Worm (Caenorhabditis elegans) whole organism, mixed stage, embryonic: ENCODE data around the gene M7.7.

Experiments used
- M03D4.4 ChIP-seq: sonication (generic microtip); optimal IDR thresholded peaks from 2 replicates; lab custom pipeline; 2017; ENCODE audit warnings: mild to moderate bottlenecking, missing genetic modification characterization, missing compliant biosample characterization
- bed-3 ChIP-seq: fragments of 200-800 bp; sonication (Bioruptor generic); optimal IDR thresholded peaks from 3 replicates; lab custom pipeline; 2018; ENCODE audit warnings: mild to moderate bottlenecking, missing genetic modification characterization, moderate library complexity, missing compliant biosample characterization
- blmp-1 ChIP-seq: fragments of 150-350 bp; optimal IDR thresholded peaks from 2 replicates; lab custom pipeline; 2014; ENCODE audit warnings: missing biosample characterization, missing genetic modification characterization
- ceh-39 ChIP-seq: fragments of 150-350 bp; optimal IDR thresholded peaks from 2 replicates; lab custom pipeline; 2014; ENCODE audit warnings: missing biosample characterization, missing genetic modification characterization
- ceh-43 ChIP-seq: fragments of 200-800 bp; sonication (Bioruptor generic); optimal IDR thresholded peaks from 2 replicates; lab custom pipeline; 2018; ENCODE audit warnings: mild to moderate bottlenecking, missing genetic modification characterization, moderate library complexity, missing compliant biosample characterization
- ceh-83 ChIP-seq: fragments of 200-800 bp; sonication (Bioruptor generic); optimal IDR thresholded peaks from 2 replicates; lab custom pipeline; 2018; ENCODE audit warnings: mild to moderate bottlenecking, missing genetic modification characterization, missing compliant biosample characterization
- ces-1 ChIP-seq: fragments of 150-350 bp; optimal IDR thresholded peaks from 2 replicates; lab custom pipeline; 2014; ENCODE audit warnings: missing biosample characterization, missing genetic modification reagents, missing genetic modification characterization
- cnd-1 ChIP-seq: fragments of 200-800 bp; sonication (Bioruptor generic); optimal IDR thresholded peaks from 2 replicates; lab custom pipeline; 2018; ENCODE audit warnings: mild to moderate bottlenecking, missing genetic modification characterization, missing compliant biosample characterization
- elt-3 ChIP-seq: fragments of 150-350 bp; optimal IDR thresholded peaks from 2 replicates; lab custom pipeline; 2014; ENCODE audit warnings: missing biosample characterization, missing genetic modification characterization
- flh-1 ChIP-seq: fragments of 200-800 bp; sonication (Bioruptor generic); optimal IDR thresholded peaks from 2 replicates; lab custom pipeline; 2018; ENCODE audit warnings: mild to moderate bottlenecking, missing genetic modification characterization, moderate library complexity, missing compliant biosample characterization
- ham-2 ChIP-seq: fragments of 200-800 bp; sonication (Bioruptor generic); optimal IDR thresholded peaks from 2 replicates; lab custom pipeline; 2018; ENCODE audit warnings: mild to moderate bottlenecking, missing genetic modification characterization, missing compliant biosample characterization
- lin-13 ChIP-seq: fragments of 150-350 bp; optimal IDR thresholded peaks from 2 replicates; lab custom pipeline; 2014; ENCODE audit warnings: missing biosample characterization, missing genetic modification characterization
- mab-5 ChIP-seq: fragments of 150-350 bp; optimal IDR thresholded peaks from 2 replicates; lab custom pipeline; 2014; ENCODE audit warnings: missing biosample characterization, missing genetic modification characterization
- mep-1 ChIP-seq: fragments of 150-350 bp; optimal IDR thresholded peaks from 2 replicates; lab custom pipeline; 2017; ENCODE audit warnings: missing biosample characterization, missing genetic modification reagents, missing genetic modification characterization, inconsistent platforms
- mls-2 ChIP-seq: sonication (generic microtip); optimal IDR thresholded peaks from 2 replicates; lab custom pipeline; 2016; ENCODE audit warnings: mild to moderate bottlenecking, missing genetic modification characterization, moderate library complexity, missing compliant biosample characterization
- nhr-12 ChIP-seq: fragments of 150-350 bp; optimal IDR thresholded peaks from 2 replicates; lab custom pipeline; 2014; ENCODE audit warnings: missing biosample characterization, missing genetic modification characterization
- nhr-237 ChIP-seq: fragments of 150-350 bp; optimal IDR thresholded peaks from 2 replicates; lab custom pipeline; 2014; ENCODE audit warnings: missing biosample characterization, missing genetic modification characterization
- nhr-28 ChIP-seq: fragments of 150-350 bp; optimal IDR thresholded peaks from 2 replicates; lab custom pipeline; 2014; ENCODE audit warnings: missing biosample characterization, missing genetic modification characterization
- nhr-76 ChIP-seq: sonication (generic microtip); optimal IDR thresholded peaks from 2 replicates; lab custom pipeline; 2017; ENCODE audit warnings: missing biosample characterization, missing genetic modification characterization
- sem-2 ChIP-seq: fragments of 200-800 bp; sonication (Bioruptor generic); optimal IDR thresholded peaks from 2 replicates; lab custom pipeline; 2018; ENCODE audit warnings: mild to moderate bottlenecking, missing genetic modification characterization, missing compliant biosample characterization
- sptf-1 ChIP-seq: sonication (generic microtip); optimal IDR thresholded peaks from 2 replicates; lab custom pipeline; 2017; ENCODE audit warnings: mild to moderate bottlenecking, missing genetic modification characterization, moderate library complexity, missing compliant biosample characterization
- tbx-8 ChIP-seq: fragments of 200-800 bp; sonication (Bioruptor generic); optimal IDR thresholded peaks from 2 replicates; lab custom pipeline; 2018; ENCODE audit warnings: mild to moderate bottlenecking, missing genetic modification characterization, moderate library complexity, missing compliant biosample characterization
- unc-39 ChIP-seq: fragments of 150-350 bp; optimal IDR thresholded peaks from 2 replicates; lab custom pipeline; 2014; ENCODE audit warnings: missing biosample characterization, missing genetic modification characterization
- unc-62 ChIP-seq: fragments of 150-350 bp; optimal IDR thresholded peaks from 2 replicates; lab custom pipeline; 2014; ENCODE audit warnings: missing biosample characterization, missing genetic modification reagents, missing genetic modification characterization
- zip-8 ChIP-seq: fragments of 150-350 bp; optimal IDR thresholded peaks from 2 replicates; lab custom pipeline; 2014; ENCODE audit warnings: missing biosample characterization, missing genetic modification characterization
- ztf-11 ChIP-seq: fragments of 150-350 bp; optimal IDR thresholded peaks from 2 replicates; lab custom pipeline; 2014; ENCODE audit warnings: missing biosample characterization, missing genetic modification characterization

Gene M7.7

DNA sequence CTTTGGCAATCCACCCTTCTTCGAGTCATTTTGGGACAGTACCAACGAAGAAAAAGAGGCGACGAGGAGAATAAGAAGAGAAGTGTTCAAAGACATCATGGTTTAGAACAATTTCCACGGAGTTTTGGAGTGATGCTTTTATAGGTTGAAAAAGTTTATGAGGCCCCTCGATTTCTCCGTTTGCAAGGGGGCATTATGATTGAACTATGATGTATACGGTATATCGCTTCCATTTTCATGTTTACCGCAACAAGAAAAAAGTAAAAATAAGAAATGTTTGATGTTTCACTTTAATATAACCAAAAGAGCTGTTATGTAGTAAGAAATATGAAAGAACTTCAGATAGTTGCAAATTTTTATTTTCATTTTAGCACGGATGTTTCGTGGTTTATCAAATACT, 11.8 kb downstream of the M7.7 start, which contains the start of gene srlf-18:
Gene srlf-18 (minus strand): TSS at position 101 of the 400 bp plus-strand sequence.
- TF ChIP-seq unc-39 (tag; lab: Kevin White, UChicago) (no peak), mls-2 (tag; lab: Kevin White, UChicago) (no peak), nhr-28 (tag; lab: Kevin White, UChicago) (no peak), ztf-11 (tag; lab: Kevin White, UChicago) (no peak), sem-2 (no peak), cnd-1 (tag; lab: Kevin White, UChicago) (no peak), mep-1 (tag; lab: Kevin White, UChicago) (no peak), ceh-39 (tag; lab: Kevin White, UChicago) (no peak), M03D4.4 (no peak), elt-3 (tag; lab: Kevin White, UChicago) (no peak), zip-8 (tag; lab: Kevin White, UChicago) (no peak), ces-1 (no peak), mab-5 (tag; lab: Kevin White, UChicago) (no peak), bed-3 (GFP tag; lab: Kevin White, UChicago) (no peak), nhr-237 (tag; lab: Kevin White, UChicago) (no peak)

DNA sequence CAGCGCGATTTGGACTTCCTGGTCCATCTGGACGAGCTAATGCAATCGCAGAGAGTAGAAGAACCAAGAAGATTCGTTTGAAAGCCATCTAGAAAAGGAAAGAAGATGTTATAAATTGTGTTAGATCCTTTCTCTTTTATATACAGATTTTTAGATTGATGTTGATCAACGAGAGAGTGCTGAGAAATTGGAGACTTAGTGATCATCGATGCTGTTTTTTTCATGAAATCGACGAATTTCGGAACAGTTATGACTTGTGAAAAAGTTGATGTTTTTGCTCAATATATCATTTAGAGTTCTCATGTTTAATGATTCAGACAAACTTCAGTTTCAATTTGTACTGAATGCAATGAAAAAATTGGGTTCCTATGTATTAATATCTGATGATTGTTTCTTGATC, 13.0 kb downstream of the M7.7 start, which contains the start of gene srlf-17:
Gene srlf-17 (minus strand): TSS at position 101 of the 400 bp plus-strand sequence.
- TF ChIP-seq tbx-8 (GFP tag; lab: Kevin White, UChicago) (no peak), sem-2 (no peak), nhr-28 (tag; lab: Kevin White, UChicago) (no peak), elt-3 (tag; lab: Kevin White, UChicago) (no peak), flh-1 (GFP tag; lab: Kevin White, UChicago) (no peak), ceh-39 (tag; lab: Kevin White, UChicago) (no peak), ham-2 (GFP tag; lab: Kevin White, UChicago) (no peak), bed-3 (GFP tag; lab: Kevin White, UChicago) (no peak)

DNA sequence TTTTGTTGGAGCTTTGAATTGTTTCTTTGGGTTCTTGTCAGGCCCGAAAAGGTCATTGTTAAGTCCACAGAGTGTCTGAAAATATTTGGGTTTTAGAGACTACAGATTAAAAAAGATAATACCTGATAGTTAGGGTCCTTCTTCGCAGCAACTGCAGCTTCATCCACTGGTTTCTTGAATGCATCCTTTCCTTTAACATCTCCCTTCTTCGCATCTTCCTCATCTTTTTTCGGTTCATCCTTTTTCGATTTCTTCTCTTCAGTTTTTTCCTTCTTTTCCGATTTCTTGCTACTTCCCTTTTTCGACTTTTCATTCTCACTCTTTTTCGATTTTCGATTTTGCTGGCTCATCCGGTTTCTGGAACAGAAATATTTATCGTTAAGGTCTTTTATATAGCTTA, 13.9 kb downstream of the M7.7 start:
- TF ChIP-seq zip-8 (tag; lab: Kevin White, UChicago), result no peak
- no peak for TF ChIP-seq ceh-39 (tag; lab: Kevin White, UChicago)
- no peak for TF ChIP-seq ztf-11 (tag; lab: Kevin White, UChicago)
- no peak for TF ChIP-seq mab-5 (tag; lab: Kevin White, UChicago)

DNA sequence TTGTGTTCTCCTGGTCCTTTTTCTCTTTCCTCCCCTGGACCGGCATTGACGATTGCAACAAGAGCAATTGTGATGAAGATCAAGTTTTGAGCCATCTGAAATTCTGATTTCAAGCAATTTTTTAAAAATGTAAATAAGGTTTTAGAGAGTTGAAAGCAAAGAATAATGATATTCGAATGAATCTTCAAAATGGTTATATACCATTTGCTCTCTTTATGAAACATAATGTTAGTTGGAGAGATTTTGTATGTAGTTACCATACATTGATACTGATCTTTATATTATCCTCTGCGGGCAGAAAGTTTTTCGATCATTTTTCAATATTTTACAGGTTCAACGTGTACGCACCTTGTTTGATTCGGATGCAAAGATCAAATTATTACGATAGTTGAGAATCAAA, 16.1 kb downstream of the M7.7 start, which contains the start of gene srlf-24:
Gene srlf-24 (minus strand): TSS at position 101 of the 400 bp plus-strand sequence.
- TF ChIP-seq nhr-12 (no peak), ceh-39 (tag; lab: Kevin White, UChicago) (no peak), mab-5 (tag; lab: Kevin White, UChicago) (no peak), lin-13 (tag; lab: Kevin White, UChicago) (no peak), nhr-28 (tag; lab: Kevin White, UChicago) (no peak), mls-2 (tag; lab: Kevin White, UChicago) (no peak), M03D4.4 (no peak), bed-3 (GFP tag; lab: Kevin White, UChicago) (no peak), blmp-1 (tag; lab: Kevin White, UChicago) (no peak), ces-1 (no peak), nhr-76 (tag; lab: Kevin White, UChicago) (no peak), sem-2 (no peak), ceh-83 (no peak), unc-62 (GFP tag; lab: Kevin White, UChicago) (no peak), ham-2 (GFP tag; lab: Kevin White, UChicago) (no peak), elt-3 (tag; lab: Kevin White, UChicago) (no peak)

DNA sequence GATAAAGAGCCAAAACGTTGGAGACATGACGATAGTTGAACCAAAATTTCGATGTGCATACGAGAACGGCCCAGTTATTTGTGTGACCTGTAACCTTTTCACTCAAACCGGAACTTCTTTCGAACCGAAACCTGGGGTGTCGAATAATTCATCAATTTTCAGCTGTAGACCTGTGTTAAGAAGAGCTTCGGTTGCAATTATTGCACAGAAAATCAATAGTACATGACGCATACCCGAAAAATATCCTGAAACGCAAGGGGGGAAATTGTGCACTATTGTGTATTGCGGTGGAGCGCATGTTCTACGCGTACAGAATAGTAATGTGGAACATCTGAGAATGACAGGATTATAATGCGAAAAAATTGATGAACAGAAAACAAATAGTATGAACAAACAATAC, 20.1 kb downstream of the M7.7 start, which contains the start of gene pigk-1:
Gene pigk-1 (minus strand): TSS at position 248 of the 400 bp plus-strand sequence.
- TF ChIP-seq mab-5 (tag; lab: Kevin White, UChicago) (no peak), sem-2 (no peak), nhr-237 (tag; lab: Kevin White, UChicago) (no peak), ztf-11 (tag; lab: Kevin White, UChicago) (no peak), sptf-1 (tag; lab: Kevin White, UChicago) (no peak), ceh-43 (no peak), bed-3 (GFP tag; lab: Kevin White, UChicago) (no peak), unc-39 (tag; lab: Kevin White, UChicago) (no peak), mls-2 (tag; lab: Kevin White, UChicago) (no peak), unc-62 (GFP tag; lab: Kevin White, UChicago) (no peak), flh-1 (GFP tag; lab: Kevin White, UChicago) (no peak), ceh-83 (no peak), tbx-8 (GFP tag; lab: Kevin White, UChicago) (no peak)
